Worm (Caenorhabditis elegans): Measurements from ENCODE around the gene imp-2.
"Not testable (repeated sequence)": the region's sequence is repeated elsewhere in the genome, so short reads cannot be mapped to it uniquely, and the experiment has no call there.

imp-2 gene

ce11 chrIV:11160707-11161106, 42.0 kb upstream of the imp-2 start, which contains the start of gene C08F8.15:
Gene C08F8.15 (minus strand): TSS chrIV:11160807.
- TF ChIP-seq efl-1 (optimal IDR thresholded peaks at IDR 0.05) (no peak), efl-1 (GFP tag; optimal IDR thresholded peaks at IDR 0.05 in 1 of 2) (peak in 1 of 2 experiments; percentile 67), unc-86 (tag; optimal IDR thresholded peaks at IDR 0.05) (no peak), unc-30 (tag; optimal IDR thresholded peaks at IDR 0.05) (no peak), snpc-4 (tag; optimal IDR thresholded peaks at IDR 0.05) (no peak), egl-13 (tag; optimal IDR thresholded peaks at IDR 0.05) (no peak)

- TF ChIP-seq nhr-47 (tag; optimal IDR thresholded peaks at IDR 0.05) (no peak), sup-37 (GFP tag; optimal IDR thresholded peaks at IDR 0.05) (no peak), alr-1 (tag; optimal IDR thresholded peaks at IDR 0.05; ENCODE audit: borderline replicate concordance) (no peak), grh-1 (GFP tag; IDR thresholded peaks at IDR 0.05) (no peak), aly-2 (tag; optimal IDR thresholded peaks at IDR 0.05) (no peak), swsn-7 (tag; optimal IDR thresholded peaks at IDR 0.05) (no peak), unc-98 (GFP tag; IDR thresholded peaks at IDR 0.05) (no peak), unc-130 (tag; optimal IDR thresholded peaks at IDR 0.05) (no peak), C16A3.4 (tag; optimal IDR thresholded peaks at IDR 0.05) (no peak), C04F5.9 (tag; optimal IDR thresholded peaks at IDR 0.05) (no peak), lir-3 (tag; optimal IDR thresholded peaks at IDR 0.05; ENCODE audit: poor library complexity) (no peak), ceh-8 (GFP tag; optimal IDR thresholded peaks at IDR 0.05) (no peak)
Observed at ce11 chrIV:11159886-11160285, 41.2 kb upstream of the imp-2 start, which contains the start of gene mboa-4. Gene mboa-4 (minus strand): TSS chrIV:11159986.

- TF ChIP-seq fos-1 (tag; optimal IDR thresholded peaks at IDR 0.05) (no peak), nhr-47 (tag; optimal IDR thresholded peaks at IDR 0.05) (no peak), lsy-2 (tag; optimal IDR thresholded peaks at IDR 0.05) (no peak), ceh-82 (tag; optimal IDR thresholded peaks at IDR 0.05) (no peak), irx-1 (tag; optimal IDR thresholded peaks at IDR 0.05) (no peak), ceh-88 (GFP tag; IDR thresholded peaks at IDR 0.05) (no peak), nhr-28 (tag; optimal IDR thresholded peaks at IDR 0.05) (no peak), pqm-1 (tag; optimal IDR thresholded peaks at IDR 0.05) (no peak), ama-1 (optimal IDR thresholded peaks at IDR 0.05) (no peak), alr-1 (tag; optimal IDR thresholded peaks at IDR 0.05; ENCODE audit: borderline replicate concordance) (no peak), efl-1 (optimal IDR thresholded peaks at IDR 0.05) (no peak), efl-1 (GFP tag; optimal IDR thresholded peaks at IDR 0.05 in 1 of 2) (no peak), nhr-19 (GFP tag; conservative IDR thresholded peaks at IDR 0.05) (no peak), lin-35 (GFP tag; optimal IDR thresholded peaks at IDR 0.05) (no peak), ztf-4 (tag; optimal IDR thresholded peaks at IDR 0.05) (no peak), ceh-63 (GFP tag; optimal IDR thresholded peaks at IDR 0.05) (no peak), F16B12.6 (tag; optimal IDR thresholded peaks at IDR 0.05) (no peak), egl-27 (tag; optimal IDR thresholded peaks at IDR 0.05) (no peak), fkh-8 (tag; optimal IDR thresholded peaks at IDR 0.05) (no peak), C04F5.9 (tag; optimal IDR thresholded peaks at IDR 0.05) (no peak), fkh-4 (tag; optimal IDR thresholded peaks at IDR 0.05; ENCODE audit: borderline replicate concordance) (no peak)
Observed at ce11 chrIV:11156526-11156925, 37.8 kb upstream of the imp-2 start.

ce11 chrIV:11154425-11155114, 35.9 kb upstream of the imp-2 start, which contains the start of gene C08F8.3:
Gene C08F8.3 (plus strand): TSS chrIV:11155044.
- not testable (repeated sequence) for TF ChIP-seq vab-15, jun-1, swsn-7 (tag; optimal IDR thresholded peaks at IDR 0.05)
